Worm (Caenorhabditis elegans): ENCODE results near the gene C05D12.2.

ce11 chrII:11443128-11443527 is 25.0 kb downstream of the C05D12.2 start:
- TF ChIP-seq W03F9.2 (tag; optimal IDR thresholded peaks at IDR 0.05) (no peak), dao-5 (tag; optimal IDR thresholded peaks at IDR 0.05) (no peak), him-1 (tag; optimal IDR thresholded peaks at IDR 0.05) (no peak)
